Worm (Caenorhabditis elegans) whole organism, young adult: Measurements from ENCODE around the gene clec-63.

Source experiments
- B0336.3 ChIP-seq: fragments of 200-800 bp; sonication (Bioruptor generic); IDR thresholded peaks from 2 replicates; pipeline ENCODE4 v1.3.6; 2022; ENCODE audit warnings: missing genetic modification characterization, missing compliant biosample characterization
- C06A6.2 ChIP-seq: fragments of 200-800 bp; sonication (Bioruptor generic); conservative IDR thresholded peaks from 2 replicates; pipeline ENCODE4 v1.3.6; 2022; ENCODE audit warnings: missing genetic modification characterization, missing compliant biosample characterization
- F33H1.4 ChIP-seq: fragments of 200-800 bp; sonication (Bioruptor generic); IDR thresholded peaks from 2 replicates; pipeline ENCODE4 v1.3.6; 2022; ENCODE audit warnings: missing genetic modification reagents, missing genetic modification characterization, missing compliant biosample characterization
- F39B2.1 ChIP-seq: fragments of 200-800 bp; sonication (Bioruptor generic); IDR thresholded peaks from 2 replicates; pipeline ENCODE4 v1.3.6; 2022; ENCODE audit warnings: missing genetic modification reagents, missing genetic modification characterization, missing compliant biosample characterization
- F49E8.2 ChIP-seq: sonication (generic microtip); optimal IDR thresholded peaks from 3 replicates; lab custom pipeline; 2017; ENCODE audit warnings: missing genetic modification characterization, mild to moderate bottlenecking, missing compliant biosample characterization, antibody characterized with exemption, moderate library complexity; ENCODE audit not compliant: insufficient read depth
- F52B5.7 ChIP-seq: sonication (generic microtip); optimal IDR thresholded peaks from 2 replicates; lab custom pipeline; 2016; ENCODE audit warnings: mild to moderate bottlenecking, missing genetic modification characterization, missing compliant biosample characterization
- F55B11.4 ChIP-seq: sonication (generic microtip); optimal IDR thresholded peaks from 2 replicates; lab custom pipeline; 2016; ENCODE audit warnings: missing compliant biosample characterization, missing genetic modification characterization, borderline replicate concordance; ENCODE audit not compliant: insufficient read depth
- F57A8.1 ChIP-seq: fragments of 200-800 bp; sonication (Bioruptor generic); optimal IDR thresholded peaks from 2 replicates; lab custom pipeline; 2018; ENCODE audit warnings: mild to moderate bottlenecking, missing genetic modification characterization, moderate library complexity, missing compliant biosample characterization
- T26A5.8 ChIP-seq: sonication (generic microtip); optimal IDR thresholded peaks from 2 replicates; lab custom pipeline; 2016; ENCODE audit warnings: missing genetic modification characterization, missing compliant biosample characterization
- Y53G8AR.9 ChIP-seq: fragments of 200-800 bp; sonication (Bioruptor generic); conservative IDR thresholded peaks from 2 replicates; pipeline ENCODE4 v1.3.6; 2022; ENCODE audit warnings: missing genetic modification reagents, missing genetic modification characterization, missing compliant biosample characterization
- Y56A3A.18 ChIP-seq: fragments of 200-800 bp; sonication (Bioruptor generic); IDR thresholded peaks from 2 replicates; pipeline ENCODE4 v1.3.6; 2022; ENCODE audit warnings: missing genetic modification reagents, missing genetic modification characterization, missing compliant biosample characterization
- athp-1 ChIP-seq: sonication (generic microtip); optimal IDR thresholded peaks from 2 replicates; lab custom pipeline; 2017; ENCODE audit warnings: mild to moderate bottlenecking, missing genetic modification characterization, missing compliant biosample characterization
- attf-5 ChIP-seq: fragments of 200-800 bp; sonication (Bioruptor generic); optimal IDR thresholded peaks from 2 replicates; lab custom pipeline; 2018; ENCODE audit warnings: mild to moderate bottlenecking, missing genetic modification characterization, missing compliant biosample characterization
- ceh-100 ChIP-seq: fragments of 200-800 bp; sonication (Bioruptor generic); IDR thresholded peaks from 2 replicates; pipeline ENCODE4 v1.3.6; 2022; ENCODE audit warnings: missing genetic modification reagents, missing genetic modification characterization, missing compliant biosample characterization
- ceh-58 ChIP-seq: fragments of 200-800 bp; sonication (Bioruptor generic); IDR thresholded peaks from 2 replicates; pipeline ENCODE4 v1.3.6; 2022; ENCODE audit warnings: missing genetic modification characterization, missing compliant biosample characterization
- chd-7 ChIP-seq: sonication (generic microtip); optimal IDR thresholded peaks from 2 replicates; lab custom pipeline; 2016; ENCODE audit warnings: mild to moderate bottlenecking, missing genetic modification characterization, moderate library complexity, missing compliant biosample characterization
- die-1 ChIP-seq: sonication (generic microtip); optimal IDR thresholded peaks from 2 replicates; lab custom pipeline; 2016; ENCODE audit warnings: missing genotype, mild to moderate bottlenecking, missing genetic modification characterization, missing compliant biosample characterization
- egl-18 ChIP-seq: fragments of 200-800 bp; sonication (Bioruptor generic); IDR thresholded peaks from 2 replicates; pipeline ENCODE4 v1.3.6; 2022; ENCODE audit warnings: missing genetic modification reagents, missing genetic modification characterization, missing compliant biosample characterization
- egrh-3 ChIP-seq: fragments of 200-800 bp; sonication (Bioruptor generic); IDR thresholded peaks from 2 replicates; pipeline ENCODE4 v1.3.6; 2022; ENCODE audit warnings: missing genetic modification reagents, missing genetic modification characterization, missing compliant biosample characterization
- ets-4 ChIP-seq: fragments of 200-800 bp; sonication (Bioruptor generic); optimal IDR thresholded peaks from 2 replicates; lab custom pipeline; 2018; ENCODE audit warnings: mild to moderate bottlenecking, missing genetic modification characterization, missing compliant biosample characterization
- him-1 ChIP-seq: sonication (generic microtip); optimal IDR thresholded peaks from 2 replicates; lab custom pipeline; 2016; ENCODE audit warnings: missing genotype, missing genetic modification reagents, missing genetic modification characterization, missing compliant biosample characterization
- hmg-1.2 ChIP-seq: fragments of 200-800 bp; sonication (Bioruptor generic); IDR thresholded peaks from 2 replicates; pipeline ENCODE4 v1.3.6; 2022; ENCODE audit warnings: missing genetic modification reagents, missing genetic modification characterization, missing compliant biosample characterization
- hmg-20 ChIP-seq: fragments of 200-800 bp; sonication (Bioruptor generic); IDR thresholded peaks from 2 replicates; pipeline ENCODE4 v1.3.6; 2022; ENCODE audit warnings: missing genetic modification reagents, missing genetic modification characterization, missing compliant biosample characterization
- hrde-1 ChIP-seq: sonication (generic microtip); optimal IDR thresholded peaks from 2 replicates; lab custom pipeline; 2016; ENCODE audit warnings: missing genetic modification characterization, mild to moderate bottlenecking, missing compliant biosample characterization, moderate library complexity, missing genotype, missing genetic modification reagents, borderline replicate concordance
- hsf-1 ChIP-seq: fragments of 200-800 bp; sonication (Bioruptor generic); IDR thresholded peaks from 2 replicates; pipeline ENCODE4 v1.3.6; 2022; ENCODE audit warnings: missing genetic modification reagents, missing genetic modification characterization, missing compliant biosample characterization
- lag-1 ChIP-seq: fragments of 200-800 bp; sonication (Bioruptor generic); IDR thresholded peaks from 2 replicates; pipeline ENCODE4 v1.3.6; 2022; ENCODE audit warnings: missing genetic modification reagents, missing genetic modification characterization, missing compliant biosample characterization
- let-526 ChIP-seq: fragments of 200-800 bp; sonication (Bioruptor generic); IDR thresholded peaks from 2 replicates; pipeline ENCODE4 v1.3.6; 2022; ENCODE audit warnings: missing genetic modification reagents, missing genetic modification characterization, missing compliant biosample characterization
- lin-54 ChIP-seq: fragments of 200-800 bp; sonication (Bioruptor generic); optimal IDR thresholded peaks from 2 replicates; lab custom pipeline; 2018; ENCODE audit warnings: mild to moderate bottlenecking, missing genetic modification characterization, missing compliant biosample characterization
- lsl-1 ChIP-seq: fragments of 200-800 bp; sonication (Bioruptor generic); optimal IDR thresholded peaks from 2 replicates; lab custom pipeline; 2018; ENCODE audit warnings: mild to moderate bottlenecking, missing genetic modification characterization, moderate library complexity, missing compliant biosample characterization
- madf-3 ChIP-seq: fragments of 200-800 bp; sonication (Bioruptor generic); IDR thresholded peaks from 2 replicates; pipeline ENCODE4 v1.3.6; 2022; ENCODE audit warnings: missing genetic modification reagents, missing genetic modification characterization, missing compliant biosample characterization
- mxl-1 ChIP-seq: sonication (generic microtip); optimal IDR thresholded peaks from 2 replicates; lab custom pipeline; 2016; ENCODE audit warnings: missing genetic modification characterization, missing compliant biosample characterization
- nfya-2 ChIP-seq: fragments of 200-800 bp; sonication (Bioruptor generic); IDR thresholded peaks from 2 replicates; pipeline ENCODE4 v1.3.6; 2022; ENCODE audit warnings: missing genetic modification reagents, missing genetic modification characterization, missing compliant biosample characterization
- pbrm-1 ChIP-seq: fragments of 200-800 bp; sonication (Bioruptor generic); IDR thresholded peaks from 2 replicates; pipeline ENCODE4 v1.3.6; 2022; ENCODE audit warnings: missing genetic modification reagents, missing genetic modification characterization, missing compliant biosample characterization
- rcor-1 ChIP-seq: fragments of 200-800 bp; sonication (Bioruptor generic); IDR thresholded peaks from 2 replicates; pipeline ENCODE4 v1.3.6; 2022; ENCODE audit warnings: missing genetic modification reagents, missing genetic modification characterization, missing compliant biosample characterization
- repo-1 ChIP-seq: sonication (generic microtip); optimal IDR thresholded peaks from 2 replicates; lab custom pipeline; 2017; ENCODE audit warnings: mild to moderate bottlenecking, missing genetic modification characterization, missing compliant biosample characterization
- rpc-1 ChIP-seq, 2 experiments: fragments of 150-350 bp in 1 of 2; sonication (generic microtip) in 1 of 2; optimal IDR thresholded peaks; 2 replicates each; lab custom pipeline; 2014 to 2018; ENCODE audit warnings: missing biosample characterization in 1 of 2, missing genetic modification characterization in 1 of 2, missing genetic modification reagents in 1 of 2, missing genotype in 1 of 2
- sea-2 ChIP-seq: fragments of 200-800 bp; sonication (Bioruptor generic); IDR thresholded peaks from 2 replicates; pipeline ENCODE4 v1.3.6; 2022; ENCODE audit warnings: missing genetic modification characterization, missing compliant biosample characterization
- snpc-1.1 ChIP-seq: sonication (generic microtip); optimal IDR thresholded peaks from 2 replicates; lab custom pipeline; 2017; ENCODE audit warnings: missing genetic modification characterization, mild to moderate bottlenecking, missing compliant biosample characterization, antibody characterized with exemption, moderate library complexity, missing genotype, missing genetic modification reagents; ENCODE audit not compliant: insufficient read depth
- tbp1 ChIP-seq: fragments of 200-800 bp; sonication (Bioruptor generic); optimal IDR thresholded peaks from 2 replicates; lab custom pipeline; 2018; ENCODE audit warnings: mild to moderate bottlenecking, missing genetic modification characterization, missing compliant biosample characterization
- tbx-9 ChIP-seq: sonication (generic microtip); optimal IDR thresholded peaks from 2 replicates; lab custom pipeline; 2016; ENCODE audit warnings: borderline replicate concordance, missing genetic modification characterization, inconsistent platforms, missing compliant biosample characterization
- unc-130 ChIP-seq: sonication (generic microtip); optimal IDR thresholded peaks from 2 replicates; lab custom pipeline; 2016; ENCODE audit warnings: missing genetic modification reagents, missing genetic modification characterization, missing compliant biosample characterization
- xnd-1 ChIP-seq: sonication (generic microtip); optimal IDR thresholded peaks from 2 replicates; lab custom pipeline; 2016; ENCODE audit warnings: missing genotype, missing genetic modification reagents, missing genetic modification characterization, missing compliant biosample characterization
- ztf-22 ChIP-seq: fragments of 200-800 bp; sonication (Bioruptor generic); optimal IDR thresholded peaks from 2 replicates; lab custom pipeline; 2018; ENCODE audit warnings: mild to moderate bottlenecking, missing genetic modification characterization, moderate library complexity, missing compliant biosample characterization
- ztf-26 ChIP-seq: sonication (generic microtip); optimal IDR thresholded peaks from 2 replicates; lab custom pipeline; 2017; ENCODE audit warnings: missing genetic modification characterization, missing compliant biosample characterization

clec-63 gene

ce11 chrII:12918960-12919553 lies 23.6 kb downstream of the clec-63 start, which contains the start of the genes F58G1.2 and wago-4 (continued):
- TF ChIP-seq rpc-1 (optimal IDR thresholded peaks at IDR 0.05; lab: Kevin White, UChicago) (no peak), rpc-1 (tag; optimal IDR thresholded peaks at IDR 0.05; lab: Kevin White, UChicago) (no peak), madf-3 (GFP tag; lab: Robert Waterston, UW) (no peak), ztf-22 (no peak), tbp1 (peak; percentile 46), let-526 (GFP tag; lab: Robert Waterston, UW) (no peak)
- TF ChIP-seq, all 124 proteins: peak for 32

DNA sequence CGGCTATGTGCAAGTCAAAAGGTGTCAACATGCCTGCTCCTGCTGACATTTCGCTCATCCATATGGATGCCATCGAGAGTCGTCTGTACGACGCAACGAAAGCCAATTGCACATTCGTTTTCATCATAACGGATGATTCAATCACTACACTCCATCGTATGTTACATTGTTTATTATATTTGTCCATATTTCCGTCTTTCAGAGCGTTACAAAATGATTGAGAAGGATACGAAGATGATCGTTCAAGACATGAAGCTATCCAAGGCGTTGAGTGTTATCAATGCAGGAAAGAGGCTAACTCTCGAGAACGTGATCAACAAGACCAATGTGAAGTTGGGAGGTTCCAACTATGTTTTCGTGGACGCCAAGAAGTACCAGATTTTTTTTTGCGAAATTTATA lies 26.0 kb downstream of the clec-63 start:
- TF ChIP-seq chd-7 (tag; lab: Kevin White, UChicago) (no peak), lag-1 (GFP tag; lab: Robert Waterston, UW) (no peak), B0336.3 (GFP tag; lab: Robert Waterston, UW) (no peak), rcor-1 (no peak)

ce11 chrII:12923225-12923624 lies 27.8 kb downstream of the clec-63 start:
- TF ChIP-seq tbx-9 (tag; lab: Kevin White, UChicago) (no peak), ceh-100 (GFP tag; lab: Robert Waterston, UW) (0 out of 2 replicates have a peak, but pooled peaks have one; percentile 14), ceh-58 (GFP tag; lab: Robert Waterston, UW) (no peak), F52B5.7 (tag; lab: Kevin White, UChicago) (no peak), xnd-1 (tag; lab: Kevin White, UChicago) (peak; percentile 46), C06A6.2 (GFP tag; lab: Robert Waterston, UW) (no peak), him-1 (tag; lab: Kevin White, UChicago) (peak; percentile 46), unc-130 (GFP tag; lab: Kevin White, UChicago) (peak; percentile 32), ztf-26 (tag; lab: Kevin White, UChicago) (no peak), F49E8.2 (tag; lab: Kevin White, UChicago) (peak; percentile 78), lsl-1 (GFP tag; lab: Kevin White, UChicago) (peak; percentile 6), hsf-1 (GFP tag; lab: Robert Waterston, UW) (peak; percentile 69), T26A5.8 (tag; lab: Kevin White, UChicago) (peak; percentile 33), egrh-3 (GFP tag; lab: Robert Waterston, UW) (no peak), mxl-1 (tag; lab: Kevin White, UChicago) (no peak), madf-3 (GFP tag; lab: Robert Waterston, UW) (no peak), Y56A3A.18 (GFP tag; lab: Robert Waterston, UW) (no peak), repo-1 (peak; percentile 47), hrde-1 (peak; percentile 91), F57A8.1 (no peak), chd-7 (tag; lab: Kevin White, UChicago) (peak; percentile 6), egl-18 (GFP tag; lab: Robert Waterston, UW) (no peak), sea-2 (no peak), F55B11.4 (tag; lab: Kevin White, UChicago) (no peak), die-1 (peak; percentile 6), rpc-1 (optimal IDR thresholded peaks at IDR 0.05; lab: Kevin White, UChicago) (no peak), rpc-1 (tag; optimal IDR thresholded peaks at IDR 0.05; lab: Kevin White, UChicago) (no peak), nfya-2 (0 out of 2 replicates have a peak, but pooled peaks have one; percentile 12), pbrm-1 (peak; percentile 36; the same call in 1 of the 2 replicates), lin-54 (GFP tag; lab: Kevin White, UChicago) (peak; percentile 30), snpc-1.1 (tag; lab: Kevin White, UChicago) (peak; percentile 47), F39B2.1 (GFP tag; lab: Robert Waterston, UW) (no peak), Y53G8AR.9 (GFP tag; lab: Robert Waterston, UW) (no peak), hmg-1.2 (GFP tag; lab: Robert Waterston, UW) (no peak), F33H1.4 (GFP tag; lab: Robert Waterston, UW) (0 out of 2 replicates have a peak, but pooled peaks have one; percentile 29), attf-5 (GFP tag; lab: Kevin White, UChicago) (no peak), hmg-20 (GFP tag; lab: Robert Waterston, UW) (no peak), ets-4 (no peak), athp-1 (tag; lab: Kevin White, UChicago) (peak; percentile 53)
